Worm (Caenorhabditis elegans): ENCODE results near the gene dsl-2.

The dsl-2 gene

DNA sequence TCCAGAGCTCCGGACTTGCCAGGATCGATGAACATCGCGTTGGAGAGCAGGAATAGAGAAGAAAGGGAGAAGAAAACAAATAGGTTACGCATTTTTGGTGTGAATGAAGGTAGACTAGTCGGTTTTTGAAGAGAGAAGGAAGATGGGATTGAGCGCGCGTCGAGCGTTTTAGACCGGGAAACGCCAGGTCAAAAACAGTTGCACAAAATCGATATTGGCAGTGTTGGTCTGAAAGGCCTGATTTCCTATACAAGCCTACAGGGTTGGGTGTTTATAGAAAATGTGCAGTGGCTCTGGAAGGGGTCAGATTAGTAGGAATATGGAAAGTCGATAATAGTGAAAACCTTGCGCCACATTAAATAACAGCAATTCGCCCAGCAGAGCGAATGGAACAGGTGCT lies at the start of gene dsl-2:
Gene dsl-2 (minus strand): TSS at position 101 of the 400 bp plus-strand sequence.
- TF ChIP-seq ama-1 (optimal IDR thresholded peaks at IDR 0.05) (no peak), nhr-21 (tag; optimal IDR thresholded peaks at IDR 0.05) (no peak), ztf-1 (GFP tag; conservative IDR thresholded peaks at IDR 0.05) (no peak), nhr-77 (tag; optimal IDR thresholded peaks at IDR 0.05) (no peak), ztf-11 (tag; optimal IDR thresholded peaks at IDR 0.05) (no peak), nhr-129 (tag; optimal IDR thresholded peaks at IDR 0.05) (no peak), unc-62 (GFP tag; optimal IDR thresholded peaks at IDR 0.05) (no peak), fos-1 (tag; optimal IDR thresholded peaks at IDR 0.05) (no peak), skn-1 (tag; optimal IDR thresholded peaks at IDR 0.05) (no peak)

DNA sequence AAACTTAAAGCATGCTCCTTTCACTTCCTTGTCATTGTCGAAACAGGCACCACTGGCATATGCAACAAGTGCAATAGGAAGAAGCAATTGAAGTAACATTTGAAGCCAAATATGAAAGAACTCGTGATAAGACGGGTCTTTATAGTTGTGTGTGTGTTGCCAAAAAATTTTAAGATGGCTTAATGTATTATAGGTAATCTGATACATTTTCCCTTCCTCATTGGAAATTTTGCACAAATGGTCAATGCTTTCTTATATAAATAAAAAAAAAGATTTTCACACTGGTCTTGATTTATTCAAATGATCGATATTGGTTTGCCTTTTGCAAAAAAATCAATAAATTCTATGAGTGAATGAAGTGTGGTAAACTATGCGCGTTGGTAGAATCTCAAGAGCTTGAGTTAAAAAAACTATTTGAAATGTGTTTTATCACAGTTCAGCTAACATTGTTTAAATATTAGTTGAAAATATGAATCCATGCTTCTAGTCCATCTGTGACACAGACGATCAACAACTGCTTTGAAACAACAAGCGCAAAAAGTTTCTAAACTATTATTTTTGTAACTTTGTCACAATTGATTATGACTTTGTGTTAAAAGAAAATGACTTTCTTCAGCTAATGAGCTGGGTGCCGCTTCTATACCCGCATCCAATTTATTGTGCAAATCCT lies 46.6 kb upstream of the dsl-2 start, which contains the start of the genes clec-166 and F38A1.6:
Gene clec-166 (minus strand): TSS at position 101 of the 670 bp plus-strand sequence.
Gene F38A1.6 (plus strand): TSS at position 620 of the 670 bp plus-strand sequence.
- no peak for TF ChIP-seq sma-3 (GFP tag; optimal IDR thresholded peaks at IDR 0.05)

DNA sequence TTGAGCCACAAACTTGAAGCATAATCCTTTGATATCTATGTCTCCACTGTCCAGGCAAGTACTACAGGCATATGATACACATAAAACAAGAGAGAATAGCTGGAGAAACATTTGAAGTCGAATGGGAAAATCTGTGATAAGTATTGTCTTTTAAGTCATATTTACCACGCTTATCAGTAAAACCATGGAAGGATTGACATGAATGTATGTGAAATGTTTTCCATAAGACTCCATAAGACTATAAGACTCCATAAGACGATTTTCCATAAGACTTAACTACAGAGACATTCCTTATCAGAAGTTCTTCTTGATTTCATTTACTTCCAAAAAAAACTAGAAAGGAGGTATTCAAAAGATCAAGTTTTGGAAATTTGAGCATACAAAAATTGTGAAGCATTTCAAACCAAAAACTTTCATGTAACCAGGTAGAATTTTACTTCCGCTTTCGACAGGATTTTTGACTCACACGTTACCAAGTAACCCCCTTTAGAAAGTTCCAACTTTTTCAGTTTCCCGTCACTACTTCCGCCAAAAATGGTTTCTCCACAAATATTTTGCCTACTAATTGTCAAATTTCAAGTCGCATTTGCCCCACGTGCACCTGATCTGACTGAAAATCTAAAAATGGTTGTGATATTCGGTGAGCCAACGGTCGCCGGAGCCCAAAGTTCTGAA lies 42.1 kb upstream of the dsl-2 start, which contains the start of the genes clec-165 and F38A1.11:
Gene clec-165 (minus strand): TSS at position 125 of the 675 bp plus-strand sequence.
Gene F38A1.11 (plus strand): TSS at position 625 of the 675 bp plus-strand sequence.
- no peak for TF ChIP-seq gmeb-1 (tag; optimal IDR thresholded peaks at IDR 0.05)
- TF ChIP-seq fos-1 (tag; optimal IDR thresholded peaks at IDR 0.05) = peak; percentile 15
- TF ChIP-seq unc-62 (GFP tag; optimal IDR thresholded peaks at IDR 0.05) = no peak

DNA sequence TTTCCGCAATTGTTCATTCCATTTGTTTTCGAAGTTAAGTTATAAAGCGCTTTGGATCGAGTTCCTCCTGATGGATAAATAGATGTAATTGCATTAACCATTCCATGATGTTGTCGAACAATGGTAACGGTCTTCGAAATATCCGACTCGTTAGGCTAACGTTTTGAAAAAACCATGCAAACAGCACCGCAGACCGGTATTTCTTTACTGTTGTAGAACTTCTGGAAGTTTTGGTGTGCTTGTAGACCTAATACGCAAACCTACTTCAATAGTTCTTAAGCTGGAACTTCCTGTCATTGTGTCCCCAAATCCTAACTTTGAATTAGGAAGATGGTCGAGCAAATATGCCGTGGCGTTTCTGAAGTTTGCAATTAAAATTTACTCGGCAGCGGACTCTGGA lies 40.5 kb upstream of the dsl-2 start, which contains the start of gene F38A1.9:
Gene F38A1.9 (minus strand): TSS at position 101 of the 400 bp plus-strand sequence.
- TF ChIP-seq dmd-4 (tag; optimal IDR thresholded peaks at IDR 0.05) (no peak), unc-62 (GFP tag; optimal IDR thresholded peaks at IDR 0.05) (no peak), nhr-12 (tag; optimal IDR thresholded peaks at IDR 0.05) (no peak), lin-39 (tag; optimal IDR thresholded peaks at IDR 0.05) (no peak), lsy-2 (tag; optimal IDR thresholded peaks at IDR 0.05) (no peak), Y55F3AM.14 (GFP tag; optimal IDR thresholded peaks at IDR 0.05) (no peak), nhr-77 (tag; optimal IDR thresholded peaks at IDR 0.05) (no peak), egl-27 (tag; optimal IDR thresholded peaks at IDR 0.05) (no peak), skn-1 (tag; optimal IDR thresholded peaks at IDR 0.05) (no peak), ceh-82 (tag; optimal IDR thresholded peaks at IDR 0.05) (no peak), nhr-11 (tag; optimal IDR thresholded peaks at IDR 0.05) (no peak), elt-1 (tag; optimal IDR thresholded peaks at IDR 0.05) (no peak), R02D3.7 (tag; optimal IDR thresholded peaks at IDR 0.05) (no peak), C34F6.9 (tag; optimal IDR thresholded peaks at IDR 0.05) (no peak), unc-39 (tag; optimal IDR thresholded peaks at IDR 0.05) (no peak), peb-1 (tag; optimal IDR thresholded peaks at IDR 0.05) (no peak), mbf-1 (tag; optimal IDR thresholded peaks at IDR 0.05) (no peak), ceh-16 (tag; optimal IDR thresholded peaks at IDR 0.05) (no peak)

DNA sequence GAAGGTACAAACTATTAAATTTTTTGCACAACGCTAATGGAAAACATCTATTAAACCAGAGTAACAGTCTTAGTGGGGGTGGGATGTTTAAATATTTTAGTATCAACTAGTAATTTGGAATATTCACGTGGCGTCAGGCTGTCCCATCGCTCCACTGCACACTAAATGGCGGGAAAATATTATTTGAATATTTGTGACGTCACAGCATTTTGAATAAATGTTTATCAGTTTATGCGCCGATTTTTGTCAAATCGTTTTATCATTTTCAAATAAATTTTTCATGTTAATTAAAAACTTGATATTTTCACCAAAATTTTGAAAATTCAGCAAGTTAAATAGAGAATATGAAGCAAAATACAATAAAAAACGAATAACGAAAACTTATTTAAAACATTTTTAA lies 38.5 kb upstream of the dsl-2 start, which contains the start of gene F38A1.15:
Gene F38A1.15 (minus strand): TSS at position 101 of the 400 bp plus-strand sequence.
- TF ChIP-seq lin-39 (tag; optimal IDR thresholded peaks at IDR 0.05) (no peak), lsy-2 (tag; optimal IDR thresholded peaks at IDR 0.05) (no peak), ceh-82 (tag; optimal IDR thresholded peaks at IDR 0.05) (no peak), peb-1 (tag; optimal IDR thresholded peaks at IDR 0.05) (no peak), nhr-77 (tag; optimal IDR thresholded peaks at IDR 0.05) (no peak), dmd-4 (tag; optimal IDR thresholded peaks at IDR 0.05) (no peak), nhr-237 (tag; optimal IDR thresholded peaks at IDR 0.05) (no peak), nhr-11 (tag; optimal IDR thresholded peaks at IDR 0.05) (no peak)

DNA sequence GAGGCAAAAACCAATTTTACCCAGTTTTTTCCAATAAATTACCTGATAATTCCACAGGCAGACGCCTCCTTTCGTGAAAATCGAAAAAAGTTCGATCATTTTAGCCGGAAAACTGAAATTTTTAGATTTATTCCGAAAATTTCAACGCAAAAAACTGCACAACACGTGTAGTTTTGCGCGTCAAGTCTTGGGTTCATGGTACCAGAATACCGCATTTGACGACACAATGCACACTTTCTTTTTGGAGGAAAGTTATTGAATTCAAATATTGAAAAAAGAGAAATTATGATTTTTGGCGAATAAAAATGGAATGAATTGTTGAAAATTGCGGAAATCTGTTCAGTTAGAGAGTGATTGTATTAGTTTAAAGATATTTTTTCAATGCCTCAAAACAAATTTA lies 34.9 kb upstream of the dsl-2 start, which contains the start of gene F38A1.8:
Gene F38A1.8 (minus strand): TSS at position 167 of the 400 bp plus-strand sequence.
- TF ChIP-seq elt-1 (tag; optimal IDR thresholded peaks at IDR 0.05) = no peak
- TF ChIP-seq Y55F3AM.14 (GFP tag; optimal IDR thresholded peaks at IDR 0.05) = no peak
- TF ChIP-seq nhr-10 (tag; optimal IDR thresholded peaks at IDR 0.05) = no peak
- TF ChIP-seq ceh-16 (tag; optimal IDR thresholded peaks at IDR 0.05) = peak; percentile 5
- TF ChIP-seq nhr-23 (tag; optimal IDR thresholded peaks at IDR 0.05) = no peak
- peak; percentile 37 for TF ChIP-seq sma-9 (GFP tag; optimal IDR thresholded peaks at IDR 0.05)
- no peak for TF ChIP-seq sma-9 (tag; optimal IDR thresholded peaks at IDR 0.05)
- peak; percentile 29 for TF ChIP-seq sma-3 (GFP tag; optimal IDR thresholded peaks at IDR 0.05)
- no peak for TF ChIP-seq mbf-1 (tag; optimal IDR thresholded peaks at IDR 0.05)
- TF ChIP-seq lin-11 (tag; optimal IDR thresholded peaks at IDR 0.05) = no peak
- TF ChIP-seq ztf-4 (tag; optimal IDR thresholded peaks at IDR 0.05) = no peak
- peak; percentile 33 for TF ChIP-seq nhr-21 (tag; optimal IDR thresholded peaks at IDR 0.05)
- TF ChIP-seq gmeb-1 (tag; optimal IDR thresholded peaks at IDR 0.05) = peak; percentile 93
- TF ChIP-seq crh-2 (tag; optimal IDR thresholded peaks at IDR 0.05) = peak; percentile 82
- no peak for TF ChIP-seq mab-5 (tag; optimal IDR thresholded peaks at IDR 0.05)
- TF ChIP-seq nhr-129 (tag; optimal IDR thresholded peaks at IDR 0.05) = peak; percentile 65
- TF ChIP-seq C34F6.9 (tag; optimal IDR thresholded peaks at IDR 0.05) = no peak
- peak; percentile 3 for TF ChIP-seq fos-1 (tag; optimal IDR thresholded peaks at IDR 0.05)
- no peak for TF ChIP-seq lin-39 (tag; optimal IDR thresholded peaks at IDR 0.05)
- TF ChIP-seq mdl-1 (tag; optimal IDR thresholded peaks at IDR 0.05) = peak in 1 of 2 experiments; percentile 27
- TF ChIP-seq lsy-2 (tag; optimal IDR thresholded peaks at IDR 0.05) = peak; percentile 66 to 86
- peak; percentile 78 for TF ChIP-seq unc-55 (GFP tag; optimal IDR thresholded peaks at IDR 0.05)

All from whole organism, L2 larva.